Worm (Caenorhabditis elegans) whole organism, L1 larva: Measurements from ENCODE around the gene srh-100.

Experiments used
- C34B4.2 ChIP-seq: sonication (generic microtip); optimal IDR thresholded peaks from 2 replicates; lab custom pipeline; 2017; ENCODE audit warnings: mild to moderate bottlenecking, missing genetic modification characterization, missing compliant biosample characterization
- efl-1 ChIP-seq, 4 experiments: fragments of 150-350 bp; optimal IDR thresholded peaks in 3 of 4; peaks in 1 of 4; 1 replicate in 1 of 4; 2 replicates in 3 of 4; lab custom pipeline; 2014; ENCODE audit warnings: missing biosample characterization in 2 of 4, missing genetic modification characterization in 2 of 4, missing genetic modification reagents in 2 of 4
- nhr-71 ChIP-seq: sonication (generic microtip); optimal IDR thresholded peaks from 2 replicates; lab custom pipeline; 2016; ENCODE audit warnings: mild to moderate bottlenecking, missing genetic modification characterization, moderate library complexity, missing compliant biosample characterization
- unc-30 ChIP-seq: sonication (generic microtip); optimal IDR thresholded peaks from 2 replicates; lab custom pipeline; 2017; ENCODE audit warnings: missing biosample characterization, missing genetic modification characterization

DNA sequence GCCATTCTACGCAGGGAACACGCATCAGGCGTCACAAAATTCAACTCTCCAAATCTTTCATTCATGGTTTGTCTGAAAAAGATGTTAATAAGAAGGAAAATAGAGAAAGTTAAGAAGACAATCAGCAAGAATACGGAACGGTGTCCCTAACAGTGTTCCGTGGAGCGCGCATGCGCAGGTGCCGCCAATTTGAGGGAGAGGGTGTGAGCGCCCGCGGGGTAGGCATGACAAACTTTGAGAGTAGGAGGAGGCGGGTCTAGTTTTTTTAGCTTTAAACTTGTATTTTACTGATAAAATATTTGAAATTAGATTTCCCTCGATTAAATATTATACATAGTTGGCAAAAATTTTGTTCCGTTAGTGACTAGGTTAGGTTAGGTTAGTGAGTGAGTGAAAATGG lies 34.1 kb downstream of the srh-100 start:
- no peak for TF ChIP-seq efl-1 (optimal IDR thresholded peaks at IDR 0.05; lab: Kevin White, UChicago)
- no peak for TF ChIP-seq efl-1 (GFP tag; optimal IDR thresholded peaks at IDR 0.05 in 1 of 2; lab: Kevin White, UChicago)
- TF ChIP-seq nhr-71 (tag; lab: Kevin White, UChicago): no peak
- TF ChIP-seq unc-30: no peak
- no peak for TF ChIP-seq C34B4.2 (tag; lab: Kevin White, UChicago)
